Worm (Caenorhabditis elegans): ENCODE measurements around the gene nlp-59.

- TF ChIP-seq unc-86 (tag; optimal IDR thresholded peaks at IDR 0.05) (no peak), ama-1 (optimal IDR thresholded peaks at IDR 0.05) (no peak), ztf-4 (tag; optimal IDR thresholded peaks at IDR 0.05) (no peak), nhr-84 (tag; optimal IDR thresholded peaks at IDR 0.05) (no peak), lin-15B (tag; optimal IDR thresholded peaks at IDR 0.05) (no peak), elt-2 (tag; optimal IDR thresholded peaks at IDR 0.05) (no peak), aly-2 (tag; optimal IDR thresholded peaks at IDR 0.05) (no peak), ceh-82 (tag; optimal IDR thresholded peaks at IDR 0.05) (no peak), nhr-76 (tag; optimal IDR thresholded peaks at IDR 0.05) (no peak), zag-1 (tag; optimal IDR thresholded peaks at IDR 0.05) (no peak)
Observed at ce11 chrV:14954633-14955032, 16.6 kb upstream of the nlp-59 start, which contains the start of gene C30G7.5.

Measured in whole organism, L1 larva.